Worm (Caenorhabditis elegans) whole organism, late embryonic: Measurements from ENCODE around the gene elpc-3.

Experiments
- ahr-1 ChIP-seq: sonication (generic microtip); optimal IDR thresholded peaks from 2 replicates; lab custom pipeline; 2016; ENCODE audit warnings: missing genetic modification characterization, missing compliant biosample characterization
- ama-1 ChIP-seq: fragments of 150-350 bp; optimal IDR thresholded peaks from 2 replicates; lab custom pipeline; 2014
- ets-4 ChIP-seq: sonication (generic microtip); optimal IDR thresholded peaks from 2 replicates; lab custom pipeline; 2016; ENCODE audit warnings: missing genetic modification characterization, missing compliant biosample characterization
- fkh-6 ChIP-seq: sonication (generic microtip); optimal IDR thresholded peaks from 2 replicates; lab custom pipeline; 2016; ENCODE audit warnings: missing genetic modification characterization, missing compliant biosample characterization
- pha-4 ChIP-seq: fragments of 150-350 bp; optimal IDR thresholded peaks from 2 replicates; lab custom pipeline; 2018; ENCODE audit warnings: missing biosample characterization, missing genetic modification reagents, missing genetic modification characterization
- tbx-2 ChIP-seq: sonication (generic microtip); optimal IDR thresholded peaks from 2 replicates; lab custom pipeline; 2016; ENCODE audit warnings: missing genetic modification characterization, missing compliant biosample characterization
- ztf-16 ChIP-seq: sonication (generic microtip); optimal IDR thresholded peaks from 2 replicates; lab custom pipeline; 2017; ENCODE audit warnings: missing genetic modification characterization, missing compliant biosample characterization

DNA sequence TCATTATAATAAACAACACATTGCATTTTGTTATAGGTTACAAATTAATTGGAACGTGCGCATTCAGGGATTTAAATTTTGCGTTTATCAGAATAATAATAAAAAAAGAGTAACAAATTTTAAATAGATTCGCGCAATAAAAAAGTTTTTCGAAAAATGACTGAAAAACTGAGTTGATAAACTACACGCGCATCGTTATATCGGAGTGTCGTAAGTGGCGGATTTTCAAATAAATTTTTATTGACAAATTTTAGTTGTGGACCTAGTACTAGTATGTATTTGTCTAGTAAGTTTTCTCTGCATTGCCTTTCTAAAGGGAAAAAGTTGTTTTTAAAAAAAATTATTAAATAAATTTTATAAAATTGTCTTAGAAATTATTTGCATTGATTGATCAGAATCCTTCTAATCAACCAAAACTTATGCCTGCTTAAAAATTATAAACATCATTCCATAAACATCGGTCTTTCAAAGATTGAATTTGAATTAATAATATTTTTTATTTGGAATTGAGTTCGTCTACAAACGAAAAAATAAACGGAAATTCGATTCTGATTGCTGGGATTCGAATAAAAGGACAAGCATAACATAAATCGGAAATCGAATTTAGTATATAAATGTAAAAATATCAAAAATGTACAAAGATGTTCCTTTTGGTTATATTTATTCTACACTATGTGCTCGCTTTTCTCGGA lies 3.2 kb upstream of the elpc-3 start, which contains the start of gene srd-4:
- TF ChIP-seq tbx-2 (tag; lab: Kevin White, UChicago) (no peak), ets-4 (tag; lab: Kevin White, UChicago) (no peak), ama-1 (lab: Kevin White, UChicago) (no peak), ztf-16 (tag; lab: Kevin White, UChicago) (no peak), pha-4 (tag; lab: Kevin White, UChicago) (no peak), ahr-1 (tag; lab: Kevin White, UChicago) (no peak), fkh-6 (tag; lab: Kevin White, UChicago) (no peak)
